Fruit fly (Drosophila melanogaster) whole organism: Measurements from ENCODE around the gene CG5217.

Experiments used
- CG8478 ChIP-seq: fragments of >200 bp; optimal IDR thresholded peaks from 2 replicates; lab custom pipeline; 2018; ENCODE audit warnings: inconsistent platforms
- Dll ChIP-seq: fragments of >200 bp; optimal IDR thresholded peaks from 2 replicates; lab custom pipeline; 2017
- EcR ChIP-seq, 2 experiments: fragments of >200 bp; optimal IDR thresholded peaks; 2 replicates each; lab custom pipeline; 2017; ENCODE audit warnings: missing biosample characterization in 2 of 2, missing genetic modification characterization in 2 of 2, missing genetic modification reagents in 2 of 2
- pan ChIP-seq: fragments of >200 bp; optimal IDR thresholded peaks from 2 replicates; lab custom pipeline; 2017
- psq ChIP-seq: fragments of >200 bp; optimal IDR thresholded peaks from 2 replicates; lab custom pipeline; 2017
- usp ChIP-seq: fragments of >200 bp; optimal IDR thresholded peaks from 2 replicates; lab custom pipeline; 2017; ENCODE audit warnings: missing biosample characterization, missing genetic modification characterization, mixed read lengths

CG5217 gene

dm6 chr3R:19248036-19248435 is at the start of gene CG5217:
CG5217 (minus strand) TSS chr3R:19248136.
- TF ChIP-seq pan (lab: Kevin White, UChicago) (no peak), CG8478 (no peak), Dll (lab: Kevin White, UChicago) (no peak), EcR (GFP tag; optimal IDR thresholded peaks at IDR 0.05; lab: Kevin White, UChicago) (no peak), usp (GFP tag; lab: Kevin White, UChicago) (no peak), psq (no peak)

- TF ChIP-seq Dll (lab: Kevin White, UChicago) (no peak), usp (GFP tag; lab: Kevin White, UChicago) (no peak), pan (lab: Kevin White, UChicago) (no peak), EcR (GFP tag; optimal IDR thresholded peaks at IDR 0.05; lab: Kevin White, UChicago) (no peak), psq (no peak), CG8478 (no peak)
Measured at dm6 chr3R:19297595-19297994, 49.7 kb upstream of the CG5217 start, which contains the start of gene CG44174. CG44174 (minus strand) TSS chr3R:19297695.

dm6 chr3R:19293873-19294272 is 45.9 kb upstream of the CG5217 start:
- TF ChIP-seq EcR (GFP tag; optimal IDR thresholded peaks at IDR 0.05; lab: Kevin White, UChicago) (no peak), CG8478 (no peak), Dll (lab: Kevin White, UChicago) (peak; percentile 45)

- TF ChIP-seq Dll (lab: Kevin White, UChicago): no peak
Measured at dm6 chr3R:19292971-19293370, 45.0 kb upstream of the CG5217 start.

dm6 chr3R:19287693-19288092 is 39.8 kb upstream of the CG5217 start:
- TF ChIP-seq pan (lab: Kevin White, UChicago) (no peak), Dll (lab: Kevin White, UChicago) (peak; percentile 34)

- TF ChIP-seq EcR (GFP tag; optimal IDR thresholded peaks at IDR 0.05; lab: Kevin White, UChicago) (no peak), Dll (lab: Kevin White, UChicago) (no peak), CG8478 (no peak), psq (no peak), usp (GFP tag; lab: Kevin White, UChicago) (no peak), pan (lab: Kevin White, UChicago) (no peak)
Measured at dm6 chr3R:19286488-19286887, 38.6 kb upstream of the CG5217 start.

- TF ChIP-seq Dll (lab: Kevin White, UChicago) (no peak), EcR (GFP tag; optimal IDR thresholded peaks at IDR 0.05; lab: Kevin White, UChicago) (no peak), CG8478 (no peak), pan (lab: Kevin White, UChicago) (no peak), usp (GFP tag; lab: Kevin White, UChicago) (no peak), psq (no peak)
Measured at dm6 chr3R:19283514-19283913, 35.6 kb upstream of the CG5217 start.

- TF ChIP-seq CG8478 (no peak), usp (GFP tag; lab: Kevin White, UChicago) (no peak), pan (lab: Kevin White, UChicago) (no peak), Dll (lab: Kevin White, UChicago) (no peak), psq (no peak), EcR (GFP tag; optimal IDR thresholded peaks at IDR 0.05; lab: Kevin White, UChicago) (no peak)
Measured at dm6 chr3R:19282832-19283231, 34.9 kb upstream of the CG5217 start.

dm6 chr3R:19282240-19282639 is 34.3 kb upstream of the CG5217 start:
- no peak for TF ChIP-seq psq
- TF ChIP-seq Dll (lab: Kevin White, UChicago): peak; percentile 22

- TF ChIP-seq Dll (lab: Kevin White, UChicago): no peak
- no peak for TF ChIP-seq usp (GFP tag; lab: Kevin White, UChicago)
- TF ChIP-seq psq: no peak
- no peak for TF ChIP-seq CG8478
- no peak for TF ChIP-seq EcR (GFP tag; optimal IDR thresholded peaks at IDR 0.05; lab: Kevin White, UChicago)
- TF ChIP-seq pan (lab: Kevin White, UChicago): no peak
Measured at dm6 chr3R:19276135-19276534, 28.2 kb upstream of the CG5217 start.

- TF ChIP-seq usp (GFP tag; lab: Kevin White, UChicago): no peak
Measured at dm6 chr3R:19274028-19274427, 26.1 kb upstream of the CG5217 start.

- TF ChIP-seq Dll (lab: Kevin White, UChicago) (no peak), pan (lab: Kevin White, UChicago) (no peak), CG8478 (no peak), usp (GFP tag; lab: Kevin White, UChicago) (no peak), psq (no peak), EcR (GFP tag; optimal IDR thresholded peaks at IDR 0.05; lab: Kevin White, UChicago) (no peak)
Measured at dm6 chr3R:19271125-19271524, 23.2 kb upstream of the CG5217 start.

- TF ChIP-seq EcR (GFP tag; optimal IDR thresholded peaks at IDR 0.05; lab: Kevin White, UChicago) (no peak), Dll (lab: Kevin White, UChicago) (no peak), CG8478 (no peak), psq (no peak), usp (GFP tag; lab: Kevin White, UChicago) (no peak), pan (lab: Kevin White, UChicago) (no peak)
Measured at dm6 chr3R:19264789-19265188, 16.9 kb upstream of the CG5217 start.

dm6 chr3R:19256477-19256876 is 8.5 kb upstream of the CG5217 start, which contains the start of gene CG14280:
CG14280 (plus strand) TSS chr3R:19256777.
- no peak for TF ChIP-seq pan (lab: Kevin White, UChicago)
